Worm (Caenorhabditis elegans) whole organism, L1 larva: ENCODE measurements around the gene smrc-1.
A peak's percentile ranks its signal among the peaks of the same experiment; 100 is the strongest.

Experiments
- C04F5.9 ChIP-seq: sonication (generic microtip); optimal IDR thresholded peaks from 2 replicates; lab custom pipeline; 2016; ENCODE audit warnings: missing genetic modification characterization, missing compliant biosample characterization
- ama-1 ChIP-seq: fragments of 150-350 bp; optimal IDR thresholded peaks from 2 replicates; lab custom pipeline; 2014
- blmp-1 ChIP-seq: fragments of 150-350 bp; optimal IDR thresholded peaks from 2 replicates; lab custom pipeline; 2014; ENCODE audit warnings: missing biosample characterization, missing genetic modification characterization
- ceh-82 ChIP-seq, 3 experiments: fragments of 150-350 bp in 1 of 3; sonication (generic microtip) in 2 of 3; optimal IDR thresholded peaks; 2 replicates each; lab custom pipeline; 2014 to 2017; ENCODE audit warnings: missing biosample characterization in 3 of 3, missing genetic modification characterization in 3 of 3
- ceh-90 ChIP-seq: sonication (generic microtip); optimal IDR thresholded peaks from 2 replicates; lab custom pipeline; 2016; ENCODE audit warnings: missing genetic modification characterization, missing compliant biosample characterization
- ces-1 ChIP-seq: fragments of 150-350 bp; optimal IDR thresholded peaks from 2 replicates; lab custom pipeline; 2014; ENCODE audit warnings: missing biosample characterization, missing genetic modification reagents, missing genetic modification characterization
- dsc-1 ChIP-seq: sonication (generic microtip); optimal IDR thresholded peaks from 2 replicates; lab custom pipeline; 2016; ENCODE audit warnings: mild to moderate bottlenecking, missing genetic modification characterization, missing compliant biosample characterization
- efl-1 ChIP-seq, 4 experiments: fragments of 150-350 bp; optimal IDR thresholded peaks in 3 of 4; peaks in 1 of 4; 1 replicate in 1 of 4; 2 replicates in 3 of 4; lab custom pipeline; 2014; ENCODE audit warnings: missing biosample characterization in 2 of 4, missing genetic modification characterization in 2 of 4, missing genetic modification reagents in 2 of 4
- efl-3 ChIP-seq: fragments of 200-800 bp; sonication (Bioruptor generic); optimal IDR thresholded peaks from 2 replicates; lab custom pipeline; 2018; ENCODE audit warnings: mild to moderate bottlenecking, missing genetic modification characterization, missing compliant biosample characterization
- egl-13 ChIP-seq: sonication (generic microtip); optimal IDR thresholded peaks from 2 replicates; lab custom pipeline; 2016; ENCODE audit warnings: missing genotype, missing genetic modification reagents, missing genetic modification characterization, missing compliant biosample characterization
- elt-2 ChIP-seq: sonication (generic microtip); optimal IDR thresholded peaks from 2 replicates; lab custom pipeline; 2016; ENCODE audit warnings: missing genetic modification characterization, mild to moderate bottlenecking, inconsistent platforms, missing compliant biosample characterization, missing genetic modification reagents
- elt-3 ChIP-seq, 6 experiments: fragments of 150-350 bp in 1 of 6; sonication (generic microtip); optimal IDR thresholded peaks; 2 replicates each; lab custom pipeline; 2017 to 2018; ENCODE audit warnings: missing biosample characterization in 6 of 6, missing genetic modification characterization in 6 of 6, inconsistent platforms in 1 of 6
- ets-5 ChIP-seq: fragments of 200-800 bp; sonication (Bioruptor generic); IDR thresholded peaks from 2 replicates; pipeline ENCODE4 v1.3.6; 2022; ENCODE audit warnings: missing genetic modification characterization, missing compliant biosample characterization
- fkh-4 ChIP-seq: sonication (generic microtip); optimal IDR thresholded peaks from 2 replicates; lab custom pipeline; 2016; ENCODE audit warnings: missing compliant biosample characterization, missing genetic modification characterization, borderline replicate concordance
- fkh-8 ChIP-seq: sonication (generic microtip); optimal IDR thresholded peaks from 2 replicates; lab custom pipeline; 2016; ENCODE audit warnings: mild to moderate bottlenecking, missing genetic modification characterization, missing compliant biosample characterization
- fos-1 ChIP-seq: fragments of 150-350 bp; optimal IDR thresholded peaks from 2 replicates; lab custom pipeline; 2014; ENCODE audit warnings: missing biosample characterization, missing genetic modification characterization
- grh-1 ChIP-seq: fragments of 200-800 bp; sonication (Bioruptor generic); IDR thresholded peaks from 2 replicates; pipeline ENCODE4 v1.3.6; 2022; ENCODE audit warnings: missing genetic modification reagents, missing genetic modification characterization, missing compliant biosample characterization
- hpl-2 ChIP-seq: fragments of 150-350 bp; optimal IDR thresholded peaks from 2 replicates; lab custom pipeline; 2014; ENCODE audit warnings: missing biosample characterization, missing genetic modification reagents, missing genetic modification characterization
- isw-1 ChIP-seq: fragments of 200-800 bp; sonication (Bioruptor generic); IDR thresholded peaks from 2 replicates; pipeline ENCODE4 v1.3.6; 2022; ENCODE audit warnings: missing genetic modification characterization, missing compliant biosample characterization
- jun-1 ChIP-seq: fragments of 150-350 bp; optimal IDR thresholded peaks from 2 replicates; lab custom pipeline; 2014; ENCODE audit warnings: missing biosample characterization, missing genetic modification reagents, missing genetic modification characterization
- lin-14 ChIP-seq: fragments of 200-800 bp; sonication (Bioruptor generic); optimal IDR thresholded peaks from 2 replicates; lab custom pipeline; 2018; ENCODE audit warnings: mild to moderate bottlenecking, missing genetic modification characterization, moderate library complexity, missing compliant biosample characterization
- lin-35 ChIP-seq, 2 experiments: fragments of 150-350 bp; optimal IDR thresholded peaks; 2 replicates each; lab custom pipeline; 2014; ENCODE audit warnings: missing biosample characterization in 2 of 2, missing genetic modification characterization in 2 of 2, missing genetic modification reagents in 2 of 2
- lin-39 ChIP-seq: fragments of 150-350 bp; optimal IDR thresholded peaks from 2 replicates; lab custom pipeline; 2014; ENCODE audit warnings: missing biosample characterization, missing genetic modification reagents, missing genetic modification characterization
- lsy-2 ChIP-seq, 2 experiments: fragments of 150-350 bp; optimal IDR thresholded peaks; 2 replicates each; lab custom pipeline; 2014; ENCODE audit warnings: missing biosample characterization in 2 of 2, missing genetic modification characterization in 2 of 2
- nhr-12 ChIP-seq: sonication (generic microtip); optimal IDR thresholded peaks from 2 replicates; lab custom pipeline; 2017; ENCODE audit warnings: missing biosample characterization, missing genetic modification characterization
- nhr-19 ChIP-seq: fragments of 200-800 bp; sonication (Bioruptor generic); conservative IDR thresholded peaks from 2 replicates; pipeline ENCODE4 v1.3.6; 2022; ENCODE audit warnings: missing genetic modification characterization, missing compliant biosample characterization
- nhr-20 ChIP-seq: sonication (generic microtip); optimal IDR thresholded peaks from 2 replicates; lab custom pipeline; 2016; ENCODE audit warnings: mild to moderate bottlenecking, missing genetic modification characterization, missing compliant biosample characterization
- nhr-237 ChIP-seq: fragments of 150-350 bp; optimal IDR thresholded peaks from 2 replicates; lab custom pipeline; 2014; ENCODE audit warnings: missing biosample characterization, missing genetic modification characterization
- nhr-28 ChIP-seq: fragments of 150-350 bp; optimal IDR thresholded peaks from 2 replicates; lab custom pipeline; 2014; ENCODE audit warnings: missing biosample characterization, missing genetic modification characterization
- nhr-71 ChIP-seq: sonication (generic microtip); optimal IDR thresholded peaks from 2 replicates; lab custom pipeline; 2016; ENCODE audit warnings: mild to moderate bottlenecking, missing genetic modification characterization, moderate library complexity, missing compliant biosample characterization
- nhr-76 ChIP-seq: sonication (generic microtip); optimal IDR thresholded peaks from 2 replicates; lab custom pipeline; 2017; ENCODE audit warnings: missing biosample characterization, missing genetic modification characterization
- nhr-85 ChIP-seq: sonication (generic microtip); peaks from one replicate; lab custom pipeline; 2016; ENCODE audit warnings: missing genetic modification characterization, inconsistent platforms, missing compliant biosample characterization
- nhr-90 ChIP-seq: sonication (generic microtip); optimal IDR thresholded peaks from 2 replicates; lab custom pipeline; 2016; ENCODE audit warnings: mild to moderate bottlenecking, missing genetic modification characterization, missing compliant biosample characterization; ENCODE audit not compliant: poor library complexity
- pag-3 ChIP-seq: sonication (generic microtip); optimal IDR thresholded peaks from 2 replicates; lab custom pipeline; 2017; ENCODE audit warnings: missing genetic modification characterization, mild to moderate bottlenecking, missing compliant biosample characterization, antibody characterized with exemption, borderline replicate concordance; ENCODE audit not compliant: insufficient read depth
- pqm-1 ChIP-seq: sonication (generic microtip); optimal IDR thresholded peaks from 3 replicates; lab custom pipeline; 2017; ENCODE audit warnings: missing biosample characterization, missing genetic modification characterization
- rnt-1 ChIP-seq: sonication (generic microtip); optimal IDR thresholded peaks from 2 replicates; lab custom pipeline; 2016; ENCODE audit warnings: mild to moderate bottlenecking, missing genetic modification characterization, moderate library complexity, missing compliant biosample characterization
- skn-1 ChIP-seq: fragments of 150-350 bp; optimal IDR thresholded peaks from 2 replicates; lab custom pipeline; 2014; ENCODE audit warnings: missing biosample characterization, missing genetic modification characterization
- snpc-4 ChIP-seq: fragments of 150-350 bp; optimal IDR thresholded peaks from 2 replicates; lab custom pipeline; 2014; ENCODE audit warnings: missing biosample characterization, missing genetic modification characterization
- snu-23 ChIP-seq: sonication (generic microtip); optimal IDR thresholded peaks from 2 replicates; lab custom pipeline; 2016; ENCODE audit warnings: missing genetic modification characterization, missing compliant biosample characterization
- sptf-1 ChIP-seq: fragments of 150-350 bp; optimal IDR thresholded peaks from 2 replicates; lab custom pipeline; 2014; ENCODE audit warnings: missing biosample characterization, missing genetic modification characterization
- sup-37 ChIP-seq: fragments of 200-800 bp; sonication (Bioruptor generic); optimal IDR thresholded peaks from 2 replicates; lab custom pipeline; 2018; ENCODE audit warnings: mild to moderate bottlenecking, missing genetic modification characterization, missing compliant biosample characterization
- swsn-7 ChIP-seq: sonication (generic microtip); optimal IDR thresholded peaks from 2 replicates; lab custom pipeline; 2016; ENCODE audit warnings: missing genetic modification characterization, missing compliant biosample characterization
- tbx-2 ChIP-seq: sonication (generic microtip); optimal IDR thresholded peaks from 2 replicates; lab custom pipeline; 2016; ENCODE audit warnings: missing genetic modification characterization, missing compliant biosample characterization
- tlp-1 ChIP-seq: fragments of 150-350 bp; optimal IDR thresholded peaks from 2 replicates; lab custom pipeline; 2014; ENCODE audit warnings: missing biosample characterization, missing genetic modification characterization
- unc-130 ChIP-seq: fragments of 150-350 bp; optimal IDR thresholded peaks from 2 replicates; lab custom pipeline; 2017; ENCODE audit warnings: missing biosample characterization, missing genetic modification characterization, inconsistent platforms
- unc-62 ChIP-seq: fragments of 150-350 bp; optimal IDR thresholded peaks from 2 replicates; lab custom pipeline; 2014; ENCODE audit warnings: missing biosample characterization, missing genetic modification reagents, missing genetic modification characterization
- xbp-1 ChIP-seq: sonication (generic microtip); optimal IDR thresholded peaks from 2 replicates; lab custom pipeline; 2016; ENCODE audit warnings: missing genetic modification characterization, missing compliant biosample characterization
- zip-4 ChIP-seq: fragments of 200-800 bp; sonication (Bioruptor generic); optimal IDR thresholded peaks from 2 replicates; lab custom pipeline; 2018; ENCODE audit warnings: mild to moderate bottlenecking, missing genetic modification characterization, moderate library complexity, missing compliant biosample characterization
- ztf-11 ChIP-seq, 2 experiments: sonication (generic microtip); optimal IDR thresholded peaks; 2 replicates each; lab custom pipeline; 2016 to 2017; ENCODE audit warnings: missing genetic modification characterization in 2 of 2, missing biosample characterization in 1 of 2, missing compliant biosample characterization in 1 of 2

The smrc-1 gene

ce11 chrIII:6396381-6396780, 5.6 kb downstream of the smrc-1 start:
- TF ChIP-seq lin-14 (GFP tag; lab: Kevin White, UChicago) (peak; percentile 59), nhr-19 (GFP tag; lab: Robert Waterston, UW) (peak; percentile 27), grh-1 (peak; percentile 50; the same call in 1 of the 2 replicates), efl-1 (optimal IDR thresholded peaks at IDR 0.05; lab: Kevin White, UChicago) (no peak), efl-1 (GFP tag; optimal IDR thresholded peaks at IDR 0.05 in 1 of 2; lab: Kevin White, UChicago) (peak in 1 of 2 experiments; percentile 74), sup-37 (no peak), nhr-20 (tag; lab: Kevin White, UChicago) (peak; percentile 61), ceh-90 (tag; lab: Kevin White, UChicago) (no peak), swsn-7 (tag; lab: Kevin White, UChicago) (no peak), nhr-28 (tag; lab: Kevin White, UChicago) (no peak), zip-4 (GFP tag; lab: Kevin White, UChicago) (no peak), blmp-1 (tag; lab: Kevin White, UChicago) (no peak), pqm-1 (tag; lab: Kevin White, UChicago) (peak; percentile 23), jun-1 (tag; lab: Kevin White, UChicago) (peak; percentile 27), unc-130 (tag; lab: Kevin White, UChicago) (no peak), egl-13 (tag; lab: Kevin White, UChicago) (no peak), tlp-1 (peak; percentile 2), snu-23 (GFP tag; lab: Kevin White, UChicago) (peak; percentile 34), nhr-90 (peak; percentile 40), dsc-1 (tag; lab: Kevin White, UChicago) (no peak), nhr-85 (peak; percentile 37), elt-3 (tag; optimal IDR thresholded peaks at IDR 0.05; lab: Kevin White, UChicago) (peak; percentile 79 to 99 (median 89)), ama-1 (lab: Kevin White, UChicago) (no peak), elt-2 (tag; lab: Kevin White, UChicago) (peak; percentile 96), fkh-4 (tag; lab: Kevin White, UChicago) (no peak), nhr-71 (peak; percentile 47)

- no peak for TF ChIP-seq elt-3 (tag; optimal IDR thresholded peaks at IDR 0.05; lab: Kevin White, UChicago)
- TF ChIP-seq fkh-4 (tag; lab: Kevin White, UChicago) = no peak
- no peak for TF ChIP-seq fkh-8
- peak; percentile 13 for TF ChIP-seq xbp-1
- TF ChIP-seq lin-14 (GFP tag; lab: Kevin White, UChicago) = peak; percentile 57
- no peak for TF ChIP-seq fos-1 (tag; lab: Kevin White, UChicago)
- TF ChIP-seq nhr-71 = peak; percentile 89
- no peak for TF ChIP-seq snpc-4
- TF ChIP-seq pag-3 (tag; lab: Kevin White, UChicago) = no peak
- TF ChIP-seq sup-37 = no peak
- no peak for TF ChIP-seq sptf-1 (tag; lab: Kevin White, UChicago)
- no peak for TF ChIP-seq nhr-237
- TF ChIP-seq grh-1 = no peak
- no peak for TF ChIP-seq nhr-76 (tag; lab: Kevin White, UChicago)
- TF ChIP-seq ztf-11 (tag; optimal IDR thresholded peaks at IDR 0.05; lab: Kevin White, UChicago) = no peak
- no peak for TF ChIP-seq skn-1 (tag; lab: Kevin White, UChicago)
- TF ChIP-seq isw-1 (GFP tag; lab: Robert Waterston, UW) = no peak
- TF ChIP-seq C04F5.9 (tag; lab: Kevin White, UChicago) = no peak
- TF ChIP-seq egl-13 (tag; lab: Kevin White, UChicago) = no peak
- no peak for TF ChIP-seq lin-35 (GFP tag; optimal IDR thresholded peaks at IDR 0.05; lab: Kevin White, UChicago)
- peak; percentile 69 for TF ChIP-seq rnt-1 (tag; lab: Kevin White, UChicago)
- no peak for TF ChIP-seq nhr-12 (tag; lab: Kevin White, UChicago)
- no peak for TF ChIP-seq hpl-2 (GFP tag; lab: Kevin White, UChicago)
- TF ChIP-seq dsc-1 (tag; lab: Kevin White, UChicago) = no peak
- no peak for TF ChIP-seq ceh-82 (tag; optimal IDR thresholded peaks at IDR 0.05; lab: Kevin White, UChicago)
- peak; percentile 16 for TF ChIP-seq tbx-2 (tag; lab: Kevin White, UChicago)
- peak; percentile 54 for TF ChIP-seq lin-39 (tag; lab: Kevin White, UChicago)
- TF ChIP-seq lsy-2 (tag; optimal IDR thresholded peaks at IDR 0.05; lab: Kevin White, UChicago) = peak; percentile 29 to 40
- no peak for TF ChIP-seq pqm-1 (tag; lab: Kevin White, UChicago)
- TF ChIP-seq nhr-19 (GFP tag; lab: Robert Waterston, UW) = peak; percentile 65
- peak in 1 of 2 experiments; percentile 15 for TF ChIP-seq efl-1 (optimal IDR thresholded peaks at IDR 0.05; lab: Kevin White, UChicago)
- TF ChIP-seq efl-1 (GFP tag; optimal IDR thresholded peaks at IDR 0.05 in 1 of 2; lab: Kevin White, UChicago) = no peak
- TF ChIP-seq ces-1 (GFP tag; lab: Kevin White, UChicago) = no peak
- TF ChIP-seq unc-62 (GFP tag; lab: Kevin White, UChicago) = no peak
- no peak for TF ChIP-seq ets-5 (GFP tag; lab: Robert Waterston, UW)
- TF ChIP-seq efl-3 = no peak
Measured at ce11 chrIII:6398124-6398523, 7.4 kb downstream of the smrc-1 start.
